Worm (Caenorhabditis elegans) whole organism, late embryonic: ENCODE measurements around the gene dao-2.

Experiments
- C08G9.2 ChIP-seq: sonication (generic microtip); optimal IDR thresholded peaks from 2 replicates; lab custom pipeline; 2016; ENCODE audit warnings: mild to moderate bottlenecking, missing genetic modification characterization, moderate library complexity, missing compliant biosample characterization
- F13H6.1 ChIP-seq: sonication (generic microtip); optimal IDR thresholded peaks from 2 replicates; lab custom pipeline; 2016; ENCODE audit warnings: missing genetic modification characterization, missing compliant biosample characterization
- K02D7.2 ChIP-seq: sonication (generic microtip); optimal IDR thresholded peaks from 2 replicates; lab custom pipeline; 2017; ENCODE audit warnings: mild to moderate bottlenecking, missing genetic modification characterization, missing compliant biosample characterization
- T23F11.4 ChIP-seq: fragments of 200-800 bp; sonication (Bioruptor generic); optimal IDR thresholded peaks from 2 replicates; lab custom pipeline; 2018; ENCODE audit warnings: mild to moderate bottlenecking, missing genetic modification characterization, missing compliant biosample characterization
- Y22D7AL.16 ChIP-seq: sonication (generic microtip); optimal IDR thresholded peaks from 2 replicates; lab custom pipeline; 2016; ENCODE audit warnings: missing genetic modification characterization, missing compliant biosample characterization
- ahr-1 ChIP-seq: sonication (generic microtip); optimal IDR thresholded peaks from 2 replicates; lab custom pipeline; 2016; ENCODE audit warnings: missing genetic modification characterization, missing compliant biosample characterization
- ama-1 ChIP-seq: fragments of 150-350 bp; optimal IDR thresholded peaks from 2 replicates; lab custom pipeline; 2014
- ceh-18 ChIP-seq: sonication (generic microtip); optimal IDR thresholded peaks from 2 replicates; lab custom pipeline; 2016; ENCODE audit warnings: missing genetic modification characterization, missing compliant biosample characterization
- ceh-19 ChIP-seq: fragments of 200-800 bp; sonication (Bioruptor generic); optimal IDR thresholded peaks from 2 replicates; lab custom pipeline; 2018; ENCODE audit warnings: mild to moderate bottlenecking, missing genetic modification characterization, missing compliant biosample characterization
- ceh-2 ChIP-seq: sonication (generic microtip); optimal IDR thresholded peaks from 2 replicates; lab custom pipeline; 2016; ENCODE audit warnings: missing genotype, missing genetic modification characterization, missing compliant biosample characterization
- ceh-30 ChIP-seq: fragments of 150-350 bp; optimal IDR thresholded peaks from 2 replicates; lab custom pipeline; 2014; ENCODE audit warnings: missing biosample characterization, missing genetic modification characterization
- ceh-31 ChIP-seq: sonication (generic microtip); optimal IDR thresholded peaks from 2 replicates; lab custom pipeline; 2016; ENCODE audit warnings: missing genetic modification characterization, missing compliant biosample characterization
- ceh-34 ChIP-seq: sonication (generic microtip); optimal IDR thresholded peaks from 2 replicates; lab custom pipeline; 2016; ENCODE audit warnings: mild to moderate bottlenecking, missing genetic modification characterization, missing compliant biosample characterization
- ceh-6 ChIP-seq: fragments of 200-800 bp; sonication (Bioruptor generic); optimal IDR thresholded peaks from 2 replicates; lab custom pipeline; 2018; ENCODE audit warnings: mild to moderate bottlenecking, missing genetic modification characterization, missing compliant biosample characterization
- ceh-9 ChIP-seq: sonication (generic microtip); optimal IDR thresholded peaks from 2 replicates; lab custom pipeline; 2016; ENCODE audit warnings: mild to moderate bottlenecking, missing genetic modification characterization, inconsistent platforms, missing compliant biosample characterization
- che-1 ChIP-seq: sonication (generic microtip); optimal IDR thresholded peaks from 2 replicates; lab custom pipeline; 2016; ENCODE audit warnings: mild to moderate bottlenecking, missing genetic modification characterization, missing compliant biosample characterization
- dmd-4 ChIP-seq: sonication (generic microtip); optimal IDR thresholded peaks from 2 replicates; lab custom pipeline; 2016; ENCODE audit warnings: borderline replicate concordance, missing genetic modification characterization, missing compliant biosample characterization
- eyg-1 ChIP-seq: sonication (generic microtip); optimal IDR thresholded peaks from 2 replicates; lab custom pipeline; 2016; ENCODE audit warnings: missing genotype, missing genetic modification characterization, missing compliant biosample characterization
- fax-1 ChIP-seq: sonication (generic microtip); optimal IDR thresholded peaks from 2 replicates; lab custom pipeline; 2016; ENCODE audit warnings: missing genotype, missing genetic modification characterization, missing compliant biosample characterization
- fkh-6 ChIP-seq: sonication (generic microtip); optimal IDR thresholded peaks from 2 replicates; lab custom pipeline; 2016; ENCODE audit warnings: missing genetic modification characterization, missing compliant biosample characterization
- gmeb-2 ChIP-seq: sonication (generic microtip); optimal IDR thresholded peaks from 2 replicates; lab custom pipeline; 2016; ENCODE audit warnings: missing genetic modification characterization, inconsistent platforms, missing compliant biosample characterization
- hlh-13 ChIP-seq: fragments of 200-800 bp; sonication (Bioruptor generic); optimal IDR thresholded peaks from 2 replicates; lab custom pipeline; 2018; ENCODE audit warnings: mild to moderate bottlenecking, missing genetic modification characterization, missing compliant biosample characterization
- hlh-15 ChIP-seq: sonication (generic microtip); optimal IDR thresholded peaks from 2 replicates; lab custom pipeline; 2016; ENCODE audit warnings: missing genetic modification characterization, missing compliant biosample characterization
- hlh-30 ChIP-seq: sonication (generic microtip); optimal IDR thresholded peaks from 2 replicates; lab custom pipeline; 2017; ENCODE audit warnings: antibody characterized with exemption, missing genetic modification characterization, missing compliant biosample characterization; ENCODE audit not compliant: insufficient read depth
- hlh-8 ChIP-seq: sonication (generic microtip); optimal IDR thresholded peaks from 2 replicates; lab custom pipeline; 2016; ENCODE audit warnings: missing genotype, missing genetic modification characterization, missing compliant biosample characterization
- lim-6 ChIP-seq: sonication (generic microtip); optimal IDR thresholded peaks from 2 replicates; lab custom pipeline; 2016; ENCODE audit warnings: missing genetic modification characterization, missing compliant biosample characterization
- madf-2 ChIP-seq: sonication (generic microtip); optimal IDR thresholded peaks from 2 replicates; lab custom pipeline; 2017; ENCODE audit warnings: missing genetic modification characterization, missing compliant biosample characterization
- mec-3 ChIP-seq: sonication (generic microtip); optimal IDR thresholded peaks from 2 replicates; lab custom pipeline; 2016; ENCODE audit warnings: borderline replicate concordance, missing genetic modification characterization, missing compliant biosample characterization
- npax-4 ChIP-seq: sonication (generic microtip); optimal IDR thresholded peaks from 2 replicates; lab custom pipeline; 2016; ENCODE audit warnings: missing genetic modification characterization, missing compliant biosample characterization
- pag-3 ChIP-seq: sonication (generic microtip); optimal IDR thresholded peaks from 2 replicates; lab custom pipeline; 2016; ENCODE audit warnings: missing compliant biosample characterization, missing genetic modification characterization, borderline replicate concordance
- pha-4 ChIP-seq: fragments of 150-350 bp; optimal IDR thresholded peaks from 2 replicates; lab custom pipeline; 2018; ENCODE audit warnings: missing biosample characterization, missing genetic modification reagents, missing genetic modification characterization
- pqm-1 ChIP-seq: sonication (generic microtip); optimal IDR thresholded peaks from 2 replicates; lab custom pipeline; 2016; ENCODE audit warnings: missing genetic modification characterization, missing compliant biosample characterization
- pros-1 ChIP-seq: fragments of 150-350 bp; optimal IDR thresholded peaks from 2 replicates; lab custom pipeline; 2014; ENCODE audit warnings: missing biosample characterization, missing genetic modification reagents, missing genetic modification characterization
- ref-2 ChIP-seq: sonication (generic microtip); optimal IDR thresholded peaks from 2 replicates; lab custom pipeline; 2016; ENCODE audit warnings: missing genetic modification characterization, missing compliant biosample characterization
- sox-2 ChIP-seq: fragments of 200-800 bp; sonication (Bioruptor generic); IDR thresholded peaks from 2 replicates; pipeline ENCODE4 v1.3.6; 2022; ENCODE audit warnings: missing genetic modification reagents, missing genetic modification characterization, missing compliant biosample characterization
- tbx-7 ChIP-seq: sonication (generic microtip); optimal IDR thresholded peaks from 2 replicates; lab custom pipeline; 2016; ENCODE audit warnings: missing genotype, missing genetic modification characterization, missing compliant biosample characterization
- unc-42 ChIP-seq: sonication (generic microtip); optimal IDR thresholded peaks from 2 replicates; lab custom pipeline; 2016; ENCODE audit warnings: missing genotype, missing genetic modification characterization, missing compliant biosample characterization
- ztf-16 ChIP-seq: sonication (generic microtip); optimal IDR thresholded peaks from 2 replicates; lab custom pipeline; 2017; ENCODE audit warnings: missing genetic modification characterization, missing compliant biosample characterization

The dao-2 gene

DNA sequence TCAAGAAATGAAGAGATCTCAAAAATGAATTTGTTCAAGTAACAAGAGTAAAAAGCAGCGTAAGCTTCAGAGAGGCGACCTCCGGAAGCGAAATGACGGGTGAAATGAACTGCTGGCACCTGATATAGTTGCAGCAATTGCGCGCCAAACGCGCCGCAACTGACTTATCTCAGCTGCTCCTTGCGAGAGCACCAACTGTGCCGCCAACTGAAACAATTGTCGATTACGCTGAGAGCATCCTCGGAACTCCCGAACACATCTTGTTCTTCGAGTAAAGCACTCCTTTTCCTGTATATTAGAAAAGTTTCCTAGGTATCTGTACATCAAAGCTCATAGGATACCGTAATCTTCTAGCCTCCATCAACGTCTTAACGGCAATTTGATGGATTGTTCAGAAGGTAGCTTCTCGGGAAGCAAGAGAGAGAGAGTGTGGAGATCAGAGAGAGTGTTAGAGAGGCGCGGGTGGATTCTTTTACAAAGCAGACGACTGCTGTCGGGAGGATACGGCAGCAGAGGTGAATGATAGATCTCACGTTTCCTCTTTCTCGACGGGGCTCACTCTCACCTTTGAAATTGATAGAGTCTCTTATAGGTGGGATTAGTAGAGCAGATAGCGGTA lies 42.7 kb upstream of the dao-2 start (continued):
- TF ChIP-seq fax-1 (tag; lab: Kevin White, UChicago) = no peak

ce11 chrII:4523122-4523672 lies 39.6 kb upstream of the dao-2 start, which contains the start of the genes B0304.4 and B0304.2:
Gene B0304.4 (minus strand): TSS chrII:4523222.
Gene B0304.2 (plus strand): TSS chrII:4523622.
- TF ChIP-seq hlh-30 (tag; lab: Kevin White, UChicago) = no peak
- no peak for TF ChIP-seq dmd-4 (tag; lab: Kevin White, UChicago)
- no peak for TF ChIP-seq ceh-9
- TF ChIP-seq Y22D7AL.16 = no peak
- TF ChIP-seq hlh-8 (tag; lab: Kevin White, UChicago) = no peak
- no peak for TF ChIP-seq unc-42 (tag; lab: Kevin White, UChicago)
- TF ChIP-seq F13H6.1 (tag; lab: Kevin White, UChicago) = no peak
- no peak for TF ChIP-seq ztf-16 (tag; lab: Kevin White, UChicago)
- TF ChIP-seq tbx-7 = no peak
- TF ChIP-seq pros-1 (tag; lab: Kevin White, UChicago) = no peak
- no peak for TF ChIP-seq fax-1 (tag; lab: Kevin White, UChicago)
- no peak for TF ChIP-seq ceh-6
- no peak for TF ChIP-seq ref-2 (tag; lab: Kevin White, UChicago)
- TF ChIP-seq ceh-18 (tag; lab: Kevin White, UChicago) = no peak

ce11 chrII:4525185-4525584 lies 37.6 kb upstream of the dao-2 start:
- TF ChIP-seq ahr-1 (no peak), pag-3 (tag; lab: Kevin White, UChicago) (no peak), hlh-15 (tag; lab: Kevin White, UChicago) (no peak), F13H6.1 (tag; lab: Kevin White, UChicago) (no peak), fkh-6 (tag; lab: Kevin White, UChicago) (no peak), hlh-13 (GFP tag; lab: Kevin White, UChicago) (no peak), pha-4 (tag; lab: Kevin White, UChicago) (no peak), che-1 (tag; lab: Kevin White, UChicago) (no peak), eyg-1 (tag; lab: Kevin White, UChicago) (no peak), ama-1 (lab: Kevin White, UChicago) (no peak), ceh-19 (no peak), ceh-31 (tag; lab: Kevin White, UChicago) (no peak), sox-2 (GFP tag; lab: Robert Waterston, UW) (no peak), C08G9.2 (tag; lab: Kevin White, UChicago) (no peak)

- TF ChIP-seq mec-3 (tag; lab: Kevin White, UChicago) (no peak), eyg-1 (tag; lab: Kevin White, UChicago) (no peak), K02D7.2 (tag; lab: Kevin White, UChicago) (no peak), pros-1 (tag; lab: Kevin White, UChicago) (no peak), ceh-31 (tag; lab: Kevin White, UChicago) (no peak), pha-4 (tag; lab: Kevin White, UChicago) (no peak), C08G9.2 (tag; lab: Kevin White, UChicago) (no peak), npax-4 (tag; lab: Kevin White, UChicago) (no peak), unc-42 (tag; lab: Kevin White, UChicago) (no peak), ceh-30 (no peak), dmd-4 (tag; lab: Kevin White, UChicago) (no peak), lim-6 (tag; lab: Kevin White, UChicago) (no peak), ceh-2 (tag; lab: Kevin White, UChicago) (no peak), madf-2 (tag; lab: Kevin White, UChicago) (no peak), ceh-34 (tag; lab: Kevin White, UChicago) (no peak), F13H6.1 (tag; lab: Kevin White, UChicago) (no peak), ceh-19 (no peak), gmeb-2 (tag; lab: Kevin White, UChicago) (no peak), T23F11.4 (GFP tag; lab: Kevin White, UChicago) (no peak), pqm-1 (no peak)
These were observed 35.0 kb upstream of the dao-2 start, which contains the start of gene sra-35 for ce11 chrII:4527800-4528199. Gene sra-35 (minus strand): TSS chrII:4527900.
